Fruit fly (Drosophila melanogaster) whole organism, embryonic: ENCODE data around the gene CG13297.
"Not testable (repeated sequence)": the region's sequence is repeated elsewhere in the genome, so short reads cannot be mapped to it uniquely, and the experiment has no call there.

Source experiments
- CG12769 ChIP-seq: fragments of 200-800 bp; sonication (Bioruptor generic); optimal IDR thresholded peaks from 2 replicates; lab custom pipeline; 2019; ENCODE audit warnings: missing biosample characterization, mild to moderate bottlenecking, missing genetic modification characterization, moderate library complexity
- CG14860 ChIP-seq: fragments of 200-800 bp; sonication (Bioruptor generic); IDR thresholded peaks from 3 replicates; pipeline ENCODE4 v1.3.6; 2022; ENCODE audit warnings: missing biosample characterization, missing genetic modification characterization; ENCODE audit not compliant: partially characterized antibody
- CG15514 ChIP-seq: fragments of 200-800 bp; sonication (Bioruptor generic); optimal IDR thresholded peaks from 3 replicates; lab custom pipeline; 2017; ENCODE audit warnings: missing biosample characterization, missing genetic modification characterization, mild to moderate bottlenecking, moderate library complexity, missing genetic modification reagents
- CG15696 ChIP-seq: fragments of 200-800 bp; sonication (Bioruptor generic); optimal IDR thresholded peaks from 2 replicates; lab custom pipeline; 2019; ENCODE audit warnings: missing biosample characterization, mild to moderate bottlenecking, missing genetic modification characterization, moderate library complexity
- CG1602 ChIP-seq: fragments of 200-800 bp; sonication (Bioruptor generic); optimal IDR thresholded peaks from 3 replicates; lab custom pipeline; 2016; ENCODE audit warnings: missing biosample characterization, missing genetic modification characterization
- CG17359 ChIP-seq: fragments of 200-800 bp; sonication (Bioruptor generic); optimal IDR thresholded peaks from 3 replicates; lab custom pipeline; 2018; ENCODE audit warnings: missing biosample characterization, mild to moderate bottlenecking, missing genetic modification characterization, moderate library complexity
- CG3065 ChIP-seq: fragments of 200-800 bp; sonication (Bioruptor generic); optimal IDR thresholded peaks from 2 replicates; lab custom pipeline; 2016; ENCODE audit warnings: missing biosample characterization, missing genetic modification characterization
- CG3281 ChIP-seq: fragments of 200-800 bp; sonication (Bioruptor generic); optimal IDR thresholded peaks from 3 replicates; lab custom pipeline; 2017; ENCODE audit warnings: missing biosample characterization, mild to moderate bottlenecking, missing genetic modification characterization
- CG33213 ChIP-seq: fragments of 200-800 bp; sonication (Bioruptor generic); optimal IDR thresholded peaks from 3 replicates; lab custom pipeline; 2016; ENCODE audit warnings: missing biosample characterization, missing genetic modification characterization
- CG8478 ChIP-seq: fragments of >200 bp; optimal IDR thresholded peaks from 2 replicates; lab custom pipeline; 2018
- CG9797 ChIP-seq: fragments of 200-800 bp; sonication (Bioruptor generic); optimal IDR thresholded peaks from 3 replicates; lab custom pipeline; 2018; ENCODE audit warnings: missing biosample characterization, mild to moderate bottlenecking, missing genetic modification characterization
- CTCF ChIP-seq: fragments of 200-800 bp; sonication (Bioruptor generic); optimal IDR thresholded peaks from 2 replicates; lab custom pipeline; 2017; ENCODE audit warnings: missing biosample characterization, mild to moderate bottlenecking, missing genetic modification characterization, moderate library complexity
- CkIIα-i1 ChIP-seq: fragments of 200-800 bp; sonication (Bioruptor generic); IDR thresholded peaks from 2 replicates; pipeline ENCODE4 v1.3.6; 2022; ENCODE audit warnings: missing biosample characterization, missing genetic modification characterization
- Drgx ChIP-seq: fragments of 200-800 bp; sonication (Bioruptor generic); IDR thresholded peaks from 2 replicates; pipeline ENCODE4 v1.3.6; 2022; ENCODE audit warnings: missing biosample characterization, missing genetic modification characterization
- Ets65A ChIP-seq: fragments of 200-800 bp; sonication (Bioruptor generic); peaks from one replicate; lab custom pipeline; 2016; ENCODE audit warnings: missing biosample characterization, missing genetic modification characterization
- GATAe ChIP-seq: fragments of 200-800 bp; sonication (Bioruptor generic); conservative IDR thresholded peaks from 2 replicates; pipeline ENCODE4 v1.3.6; 2022; ENCODE audit warnings: missing biosample characterization, missing genetic modification characterization
- Max ChIP-seq: fragments of 200-800 bp; sonication (Bioruptor generic); optimal IDR thresholded peaks from 2 replicates; lab custom pipeline; 2016; ENCODE audit warnings: missing biosample characterization, mild to moderate bottlenecking, missing genetic modification characterization
- NFAT ChIP-seq: fragments of 200-800 bp; sonication (Bioruptor generic); IDR thresholded peaks from 2 replicates; pipeline ENCODE4 v1.3.6; 2022; ENCODE audit warnings: missing biosample characterization, missing genetic modification characterization
- Six4 ChIP-seq: fragments of 200-800 bp; sonication (Bioruptor generic); optimal IDR thresholded peaks from 2 replicates; lab custom pipeline; 2016; ENCODE audit warnings: missing biosample characterization, missing genetic modification characterization
- Tbp ChIP-seq: fragments of >200 bp; optimal IDR thresholded peaks from 2 replicates; lab custom pipeline; 2018; ENCODE audit warnings: missing biosample characterization, missing genetic modification characterization
- ara ChIP-seq: fragments of 200-800 bp; sonication (Bioruptor generic); IDR thresholded peaks from 2 replicates; pipeline ENCODE4 v1.3.6; 2022; ENCODE audit warnings: missing biosample characterization, missing genetic modification characterization
- az2 ChIP-seq: fragments of 200-800 bp; sonication (Bioruptor generic); optimal IDR thresholded peaks from 3 replicates; lab custom pipeline; 2016; ENCODE audit warnings: missing biosample characterization, missing genetic modification characterization
- gce ChIP-seq: fragments of 200-800 bp; sonication (Bioruptor generic); IDR thresholded peaks from 3 replicates; pipeline ENCODE4 v1.3.6; 2022; ENCODE audit warnings: missing biosample characterization, missing genetic modification characterization
- gcm2 ChIP-seq: fragments of 200-800 bp; sonication (Bioruptor generic); optimal IDR thresholded peaks from 2 replicates; lab custom pipeline; 2016; ENCODE audit warnings: missing biosample characterization, missing genetic modification characterization
- gt ChIP-seq: fragments of 200-800 bp; sonication (Bioruptor generic); IDR thresholded peaks from 2 replicates; pipeline ENCODE4 v1.3.6; 2022; ENCODE audit warnings: missing biosample characterization, missing genetic modification characterization
- lmd ChIP-seq: fragments of 200-800 bp; sonication (Bioruptor generic); IDR thresholded peaks from 2 replicates; pipeline ENCODE4 v1.3.6; 2022; ENCODE audit warnings: missing biosample characterization, missing genetic modification characterization
- slbo ChIP-seq: fragments of 200-800 bp; sonication (Bioruptor generic); IDR thresholded peaks from 2 replicates; pipeline ENCODE4 v1.3.6; 2022; ENCODE audit warnings: missing biosample characterization, missing genetic modification characterization
- sug ChIP-seq: fragments of 200-800 bp; optimal IDR thresholded peaks from 2 replicates; lab custom pipeline; 2019; ENCODE audit warnings: missing biosample characterization, mild to moderate bottlenecking, missing genetic modification characterization, moderate library complexity
- trem ChIP-seq: fragments of 200-800 bp; optimal IDR thresholded peaks from 3 replicates; lab custom pipeline; 2019; ENCODE audit warnings: missing biosample characterization, mild to moderate bottlenecking, missing genetic modification characterization, moderate library complexity

Gene CG13297

dm6 chr3L:6154951-6155394 is 2.2 kb downstream of the CG13297 start (continued):
- TF ChIP-seq GATAe (GFP tag; lab: Robert Waterston, UW), result no peak
- TF ChIP-seq NFAT (GFP tag; lab: Robert Waterston, UW), result no peak
- TF ChIP-seq Tbp (GFP tag; lab: Kevin White, UChicago), result no peak
- TF ChIP-seq CG1602 (GFP tag; lab: Kevin White, UChicago), result no peak
- no peak for TF ChIP-seq Max (GFP tag; lab: Kevin White, UChicago)
- no peak for TF ChIP-seq gcm2 (GFP tag; lab: Kevin White, UChicago)
- TF ChIP-seq trem (tag; lab: Kevin White, UChicago), result no peak
- TF ChIP-seq CG14860 (GFP tag; lab: Robert Waterston, UW), result no peak
- TF ChIP-seq CG15514, result no peak
- no peak for TF ChIP-seq CG15696 (tag; lab: Kevin White, UChicago)
- no peak for TF ChIP-seq ara
- peak; percentile 37; the same call in 1 of the 2 replicates for TF ChIP-seq Drgx (GFP tag; lab: Robert Waterston, UW)
- peak; percentile 74 for TF ChIP-seq CG12769 (tag; lab: Kevin White, UChicago)
- no peak for TF ChIP-seq CG3281 (GFP tag; lab: Kevin White, UChicago)

- TF ChIP-seq lmd (0 out of 2 replicates have a peak, but pooled peaks have one; percentile 4), Ets65A (GFP tag; lab: Kevin White, UChicago) (peak; percentile 90), az2 (GFP tag; lab: Kevin White, UChicago) (no peak)
These were observed 4.6 kb downstream of the CG13297 start, which contains the start of gene Acp65Aa for dm6 chr3L:6152531-6152930. TSS of gene Acp65Aa (minus strand) at chr3L:6152745.

- not testable (repeated sequence) for TF ChIP-seq sug (tag; lab: Kevin White, UChicago); CG8478; gce (GFP tag; lab: Robert Waterston, UW)
These were observed 6.3 kb downstream of the CG13297 start, which contains the start of the genes Cpr65Ax2 and Lcp65Aa for dm6 chr3L:6150757-6151354. TSS of gene Cpr65Ax2 (minus strand) at chr3L:6150857. TSS of gene Lcp65Aa (plus strand) at chr3L:6151304.

- TF ChIP-seq CTCF; gt (GFP tag; lab: Robert Waterston, UW); Six4 (GFP tag; lab: Kevin White, UChicago): not testable (repeated sequence)
These were observed 7.9 kb downstream of the CG13297 start, which contains the start of gene Lcp65Ab1 for dm6 chr3L:6149248-6149647. TSS of gene Lcp65Ab1 (plus strand) at chr3L:6149548.

- not testable (repeated sequence) for TF ChIP-seq slbo (GFP tag; lab: Robert Waterston, UW); CG17359 (tag; lab: Kevin White, UChicago); CG33213 (GFP tag; lab: Kevin White, UChicago)
- TF ChIP-seq, all 482 proteins: peak for 0; not testable (repeated sequence) for 482
These were observed 9.3 kb downstream of the CG13297 start, which contains the start of gene Cpr65Ax1 for dm6 chr3L:6147887-6148286. TSS of gene Cpr65Ax1 (minus strand) at chr3L:6147987.

dm6 chr3L:6146374-6146773 is 10.8 kb downstream of the CG13297 start, which contains the start of gene Lcp65Ab2:
TSS of gene Lcp65Ab2 (plus strand) at chr3L:6146674.
- TF ChIP-seq CG3065 (GFP tag; lab: Kevin White, UChicago); CG9797 (GFP tag; lab: Kevin White, UChicago); CkIIα-i1 (GFP tag; lab: Robert Waterston, UW): not testable (repeated sequence)
- TF ChIP-seq, all 482 proteins: peak for 0; not testable (repeated sequence) for 482
